Fruit fly (Drosophila melanogaster) whole organism, embryonic: ENCODE data around the gene Pex1.

ENCODE experiments used
- Aef1 ChIP-seq: fragments of 200-800 bp; sonication (Bioruptor generic); IDR thresholded peaks from 3 replicates; pipeline ENCODE4 v1.3.6; 2022; ENCODE audit warnings: missing biosample characterization, missing genetic modification characterization
- B-H1 ChIP-seq: fragments of 200-800 bp; sonication (Bioruptor generic); IDR thresholded peaks from 3 replicates; pipeline ENCODE4 v1.3.6; 2022; ENCODE audit warnings: missing biosample characterization, missing genetic modification characterization
- CG10267 ChIP-seq: fragments of 200-800 bp; sonication (Bioruptor generic); optimal IDR thresholded peaks from 2 replicates; lab custom pipeline; 2018; ENCODE audit warnings: missing biosample characterization, mild to moderate bottlenecking, missing genetic modification characterization, moderate library complexity
- CG10543 ChIP-seq: fragments of 200-800 bp; sonication (Bioruptor generic); optimal IDR thresholded peaks from 3 replicates; lab custom pipeline; 2017; ENCODE audit warnings: missing biosample characterization, mild to moderate bottlenecking, missing genetic modification characterization, moderate library complexity
- CG10654 ChIP-seq: fragments of 200-800 bp; sonication (Bioruptor generic); optimal IDR thresholded peaks from 2 replicates; lab custom pipeline; 2016; ENCODE audit warnings: missing biosample characterization, missing genetic modification characterization
- CG11456 ChIP-seq: fragments of 200-800 bp; sonication (Bioruptor generic); IDR thresholded peaks from 3 replicates; pipeline ENCODE4 v1.3.6; 2022; ENCODE audit warnings: missing biosample characterization, missing genetic modification characterization
- CG12391 ChIP-seq: fragments of 200-800 bp; sonication (Bioruptor generic); optimal IDR thresholded peaks from 3 replicates; lab custom pipeline; 2018; ENCODE audit warnings: missing biosample characterization, mild to moderate bottlenecking, missing genetic modification characterization, moderate library complexity
- CG13287 ChIP-seq: fragments of 200-800 bp; sonication (Bioruptor generic); IDR thresholded peaks from 2 replicates; pipeline ENCODE4 v1.3.6; 2022; ENCODE audit warnings: missing biosample characterization, missing genetic modification characterization; ENCODE audit not compliant: partially characterized antibody
- CG15479 ChIP-seq: fragments of 200-800 bp; sonication (Bioruptor generic); optimal IDR thresholded peaks from 3 replicates; lab custom pipeline; 2019; ENCODE audit warnings: missing biosample characterization, mild to moderate bottlenecking, missing genetic modification characterization, moderate library complexity
- CG30403 ChIP-seq: fragments of 200-800 bp; sonication (Bioruptor generic); optimal IDR thresholded peaks from 3 replicates; lab custom pipeline; 2016; ENCODE audit warnings: missing biosample characterization, missing genetic modification characterization
- CG32532 ChIP-seq: fragments of 200-800 bp; sonication (Bioruptor generic); IDR thresholded peaks from 2 replicates; pipeline ENCODE4 v1.3.6; 2022; ENCODE audit warnings: missing biosample characterization, missing genetic modification characterization
- CG34224 ChIP-seq: fragments of 200-800 bp; sonication (Bioruptor generic); IDR thresholded peaks from 3 replicates; pipeline ENCODE4 v1.3.6; 2022; ENCODE audit warnings: missing biosample characterization, missing genetic modification characterization; ENCODE audit not compliant: partially characterized antibody
- CG3995 ChIP-seq: fragments of 200-800 bp; sonication (Bioruptor generic); optimal IDR thresholded peaks from 3 replicates; lab custom pipeline; 2016; ENCODE audit warnings: missing biosample characterization, missing genetic modification characterization
- CG42726 ChIP-seq: fragments of 200-800 bp; sonication (Bioruptor generic); IDR thresholded peaks from 2 replicates; pipeline ENCODE4 v1.3.6; 2022; ENCODE audit warnings: missing biosample characterization, missing genetic modification characterization; ENCODE audit not compliant: partially characterized antibody
- CG9876 ChIP-seq: fragments of 200-800 bp; sonication (Bioruptor generic); optimal IDR thresholded peaks from 2 replicates; lab custom pipeline; 2016; ENCODE audit warnings: missing biosample characterization, missing genetic modification characterization
- CoRest ChIP-seq: fragments of 200-800 bp; sonication (Bioruptor generic); optimal IDR thresholded peaks from 3 replicates; lab custom pipeline; 2018; ENCODE audit warnings: missing biosample characterization, mild to moderate bottlenecking, missing genetic modification characterization, moderate library complexity
- Dad ChIP-seq: fragments of 200-800 bp; sonication (Bioruptor generic); optimal IDR thresholded peaks from 3 replicates; lab custom pipeline; 2016; ENCODE audit warnings: missing biosample characterization, missing genetic modification characterization
- Dbx ChIP-seq: fragments of 200-800 bp; sonication (Bioruptor generic); IDR thresholded peaks from 3 replicates; pipeline ENCODE4 v1.3.6; 2022; ENCODE audit warnings: missing biosample characterization, missing genetic modification characterization
- Deaf1 ChIP-seq: fragments of 200-800 bp; optimal IDR thresholded peaks from 3 replicates; lab custom pipeline; 2019; ENCODE audit warnings: missing biosample characterization, mild to moderate bottlenecking, missing genetic modification characterization, moderate library complexity
- Dll ChIP-seq: fragments of 200-800 bp; sonication (Bioruptor generic); IDR thresholded peaks from 4 replicates; pipeline ENCODE4 v1.3.6; 2022; ENCODE audit warnings: missing biosample characterization, missing genetic modification characterization; ENCODE audit not compliant: partially characterized antibody
- H15 ChIP-seq: fragments of 200-800 bp; sonication (Bioruptor generic); IDR thresholded peaks from 3 replicates; pipeline ENCODE4 v1.3.6; 2022; ENCODE audit warnings: missing biosample characterization, missing genetic modification characterization
- HLH4C ChIP-seq: fragments of 200-800 bp; sonication (Bioruptor generic); IDR thresholded peaks from 3 replicates; pipeline ENCODE4 v1.3.6; 2022; ENCODE audit warnings: missing biosample characterization, missing genetic modification characterization; ENCODE audit not compliant: partially characterized antibody
- Jarid2 ChIP-seq: fragments of 200-800 bp; sonication (Bioruptor generic); optimal IDR thresholded peaks from 3 replicates; lab custom pipeline; 2017; ENCODE audit warnings: mild to moderate bottlenecking, missing biosample characterization, missing genetic modification reagents, missing genetic modification characterization
- Lhr ChIP-seq: fragments of 200-800 bp; sonication (Bioruptor generic); optimal IDR thresholded peaks from 3 replicates; lab custom pipeline; 2017; ENCODE audit warnings: mild to moderate bottlenecking, missing biosample characterization, missing genetic modification reagents, missing genetic modification characterization
- MESR4 ChIP-seq: fragments of 200-800 bp; sonication (Bioruptor generic); optimal IDR thresholded peaks from 2 replicates; lab custom pipeline; 2018; ENCODE audit warnings: missing biosample characterization, mild to moderate bottlenecking, missing genetic modification characterization, moderate library complexity
- Myb ChIP-seq: fragments of 200-800 bp; sonication (Bioruptor generic); optimal IDR thresholded peaks from 2 replicates; lab custom pipeline; 2016; ENCODE audit warnings: missing biosample characterization, missing genetic modification characterization
- Opbp ChIP-seq: fragments of 200-800 bp; sonication (Bioruptor generic); IDR thresholded peaks from 3 replicates; pipeline ENCODE4 v1.3.6; 2022; ENCODE audit warnings: missing biosample characterization, missing genetic modification characterization; ENCODE audit not compliant: partially characterized antibody
- Six4 ChIP-seq: fragments of 200-800 bp; sonication (Bioruptor generic); optimal IDR thresholded peaks from 2 replicates; lab custom pipeline; 2016; ENCODE audit warnings: missing biosample characterization, missing genetic modification characterization
- Xrp1 ChIP-seq: fragments of 200-800 bp; sonication (Bioruptor generic); IDR thresholded peaks from 2 replicates; pipeline ENCODE4 v1.3.6; 2022; ENCODE audit warnings: missing biosample characterization, missing genetic modification characterization
- YL-1 ChIP-seq: fragments of 200-800 bp; sonication (Bioruptor generic); optimal IDR thresholded peaks from 3 replicates; lab custom pipeline; 2017; ENCODE audit warnings: missing biosample characterization, mild to moderate bottlenecking, missing genetic modification characterization
- amos ChIP-seq: fragments of 200-800 bp; sonication (Bioruptor generic); IDR thresholded peaks from 2 replicates; pipeline ENCODE4 v1.3.6; 2022; ENCODE audit warnings: missing biosample characterization, missing genetic modification characterization; ENCODE audit not compliant: partially characterized antibody
- cad ChIP-seq: fragments of >200 bp; optimal IDR thresholded peaks from 2 replicates; lab custom pipeline; 2017; ENCODE audit warnings: missing biosample characterization, missing genetic modification characterization
- dpn ChIP-seq, 2 experiments: fragments of 200-800 bp; sonication (Bioruptor generic); optimal IDR thresholded peaks; 3 replicates each; lab custom pipeline; 2016; ENCODE audit warnings: missing biosample characterization in 2 of 2, missing genetic modification characterization in 2 of 2
- ems ChIP-seq: fragments of 200-800 bp; sonication (Bioruptor generic); optimal IDR thresholded peaks from 3 replicates; lab custom pipeline; 2016; ENCODE audit warnings: missing biosample characterization, missing genetic modification characterization
- esg ChIP-seq: fragments of 200-800 bp; sonication (Bioruptor generic); conservative IDR thresholded peaks from 2 replicates; pipeline ENCODE4 v1.3.6; 2022; ENCODE audit warnings: missing biosample characterization, missing genetic modification characterization
- hbn ChIP-seq: fragments of 200-800 bp; sonication (Bioruptor generic); IDR thresholded peaks from 2 replicates; pipeline ENCODE4 v1.3.6; 2022; ENCODE audit warnings: missing biosample characterization, missing genetic modification characterization; ENCODE audit not compliant: partially characterized antibody
- insv ChIP-seq, 2 experiments: fragments of 200-800 bp; sonication (Bioruptor generic); optimal IDR thresholded peaks; 3 replicates each; lab custom pipeline; 2016 to 2018; ENCODE audit warnings: missing biosample characterization in 2 of 2, missing genetic modification characterization in 2 of 2
- inv ChIP-seq: fragments of 200-800 bp; sonication (Bioruptor generic); IDR thresholded peaks from 2 replicates; pipeline ENCODE4 v1.3.6; 2022; ENCODE audit warnings: missing biosample characterization, missing genetic modification characterization; ENCODE audit not compliant: partially characterized antibody
- ken ChIP-seq: fragments of 200-800 bp; sonication (Bioruptor generic); IDR thresholded peaks from 3 replicates; pipeline ENCODE4 v1.3.6; 2022; ENCODE audit warnings: missing biosample characterization, missing genetic modification characterization
- knrl ChIP-seq: fragments of 200-800 bp; sonication (Bioruptor generic); IDR thresholded peaks from 3 replicates; pipeline ENCODE4 v1.3.6; 2022; ENCODE audit warnings: missing biosample characterization, missing genetic modification characterization; ENCODE audit not compliant: partially characterized antibody
- lilli ChIP-seq: fragments of 200-800 bp; sonication (Bioruptor generic); optimal IDR thresholded peaks from 3 replicates; lab custom pipeline; 2016; ENCODE audit warnings: missing biosample characterization, missing genetic modification characterization
- mam ChIP-seq: fragments of 200-800 bp; sonication (Bioruptor generic); optimal IDR thresholded peaks from 3 replicates; lab custom pipeline; 2016; ENCODE audit warnings: missing biosample characterization, missing genetic modification characterization
- rib ChIP-seq: fragments of 200-800 bp; sonication (Bioruptor generic); IDR thresholded peaks from 2 replicates; pipeline ENCODE4 v1.3.6; 2022; ENCODE audit warnings: missing biosample characterization, missing genetic modification characterization
- row ChIP-seq: fragments of 200-800 bp; sonication (Bioruptor generic); IDR thresholded peaks from 3 replicates; pipeline ENCODE4 v1.3.6; 2022; ENCODE audit warnings: missing biosample characterization, missing genetic modification characterization
- sd ChIP-seq: fragments of 200-800 bp; sonication (Bioruptor generic); optimal IDR thresholded peaks from 3 replicates; lab custom pipeline; 2018; ENCODE audit warnings: missing biosample characterization, mild to moderate bottlenecking, missing genetic modification characterization, moderate library complexity
- stc ChIP-seq: fragments of 200-800 bp; sonication (Bioruptor generic); IDR thresholded peaks from 2 replicates; pipeline ENCODE4 v1.3.6; 2022; ENCODE audit warnings: missing biosample characterization, missing genetic modification characterization
- sug ChIP-seq: fragments of 200-800 bp; optimal IDR thresholded peaks from 2 replicates; lab custom pipeline; 2019; ENCODE audit warnings: missing biosample characterization, mild to moderate bottlenecking, missing genetic modification characterization, moderate library complexity
- tll ChIP-seq, 2 experiments: fragments of 200-800 bp in 1 of 2; fragments of >200 bp in 1 of 2; sonication (Bioruptor generic) in 1 of 2; optimal IDR thresholded peaks; 2 replicates each; lab custom pipeline; 2017 to 2019; ENCODE audit warnings: missing biosample characterization in 2 of 2, missing genetic modification characterization in 2 of 2, mild to moderate bottlenecking in 1 of 2, moderate library complexity in 1 of 2
- zen2 ChIP-seq: fragments of 200-800 bp; sonication (Bioruptor generic); IDR thresholded peaks from 3 replicates; pipeline ENCODE4 v1.3.6; 2022; ENCODE audit warnings: missing biosample characterization, missing genetic modification characterization; ENCODE audit not compliant: partially characterized antibody

Gene Pex1

DNA sequence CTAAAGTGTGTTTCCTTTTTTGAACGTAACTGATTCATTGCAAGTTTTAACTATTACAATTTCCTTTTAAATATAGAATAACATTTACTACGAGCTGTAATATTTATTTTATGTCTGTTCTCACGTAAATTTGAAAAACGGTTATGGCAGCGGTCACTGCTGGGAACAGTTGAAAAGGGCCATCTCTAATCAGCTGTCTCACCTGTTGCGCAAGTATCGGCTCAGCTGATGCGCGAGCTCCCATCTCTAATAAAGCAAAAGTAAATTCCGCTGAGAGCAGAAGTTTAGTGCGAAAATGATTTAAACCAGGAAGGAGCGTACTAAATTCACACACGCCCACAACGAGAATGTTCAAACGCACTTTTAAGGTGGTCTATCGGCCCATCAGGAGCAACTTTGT is at the start of gene Pex1 (continued):
- TF ChIP-seq ems (GFP tag; lab: Kevin White, UChicago): no peak
- TF ChIP-seq tll (GFP tag; optimal IDR thresholded peaks at IDR 0.05; lab: Kevin White, UChicago): no peak
- TF ChIP-seq Dll: peak; percentile 86
- peak; percentile 58 for TF ChIP-seq rib (GFP tag; lab: Robert Waterston, UW)
- TF ChIP-seq B-H1 (GFP tag; lab: Robert Waterston, UW): no peak
- TF ChIP-seq HLH4C (GFP tag; lab: Robert Waterston, UW): peak; percentile 74; the same call in 2 of the 3 replicates
- peak; percentile 43 for TF ChIP-seq MESR4 (GFP tag; lab: Kevin White, UChicago)
- TF ChIP-seq knrl (GFP tag; lab: Robert Waterston, UW): peak; percentile 78
- TF ChIP-seq stc (GFP tag; lab: Robert Waterston, UW): peak; percentile 34; the same call in 1 of the 2 replicates
- peak; percentile 10 for TF ChIP-seq Six4 (GFP tag; lab: Kevin White, UChicago)
- TF ChIP-seq CG9876 (GFP tag; lab: Kevin White, UChicago): no peak
- no peak for TF ChIP-seq Aef1
- TF ChIP-seq YL-1 (GFP tag; lab: Kevin White, UChicago): peak; percentile 54
- TF ChIP-seq esg (GFP tag; lab: Robert Waterston, UW): no peak
- TF ChIP-seq row (GFP tag; lab: Robert Waterston, UW): peak; percentile 54; the same call in 1 of the 3 replicates
- peak in 1 of 2 experiments; percentile 43 for TF ChIP-seq insv (GFP tag; optimal IDR thresholded peaks at IDR 0.05; lab: Kevin White, UChicago)
- peak; percentile 50 for TF ChIP-seq CG10267 (tag; lab: Kevin White, UChicago)
- TF ChIP-seq dpn (GFP tag; optimal IDR thresholded peaks at IDR 0.05; lab: Kevin White, UChicago): peak in 1 of 2 experiments; percentile 12
- peak; percentile 92 for TF ChIP-seq Opbp (GFP tag; lab: Robert Waterston, UW)
- peak; percentile 69 for TF ChIP-seq zen2 (GFP tag; lab: Robert Waterston, UW)
- TF ChIP-seq CG30403 (GFP tag; lab: Kevin White, UChicago): peak; percentile 13
- TF ChIP-seq CG15479 (GFP tag; lab: Kevin White, UChicago): peak; percentile 29
- peak; percentile 58; the same call in 1 of the 2 replicates for TF ChIP-seq CG32532 (GFP tag; lab: Robert Waterston, UW)
- peak; percentile 30 for TF ChIP-seq CG12391
- peak; percentile 45 for TF ChIP-seq Jarid2 (GFP tag; lab: Kevin White, UChicago)
- no peak for TF ChIP-seq cad (GFP tag; lab: Kevin White, UChicago)
- TF ChIP-seq CG34224 (GFP tag; lab: Robert Waterston, UW): peak; percentile 94
- no peak for TF ChIP-seq sug (tag; lab: Kevin White, UChicago)
- peak; percentile 20 for TF ChIP-seq mam (GFP tag; lab: Kevin White, UChicago)
- TF ChIP-seq CG13287 (GFP tag; lab: Robert Waterston, UW): peak; percentile 90
- peak; percentile 70; the same call in 1 of the 2 replicates for TF ChIP-seq CG42726 (GFP tag; lab: Robert Waterston, UW)
- TF ChIP-seq ken (GFP tag; lab: Robert Waterston, UW): peak; percentile 47; the same call in 1 of the 3 replicates
- no peak for TF ChIP-seq CG10543 (GFP tag; lab: Kevin White, UChicago)
- no peak; the same call in 1 of the 2 replicates for TF ChIP-seq Xrp1
- peak; percentile 58; the same call in 2 of the 3 replicates for TF ChIP-seq Dbx (GFP tag; lab: Robert Waterston, UW)
- peak; percentile 0 for TF ChIP-seq CG10654 (GFP tag; lab: Kevin White, UChicago)
- TF ChIP-seq Myb (GFP tag; lab: Kevin White, UChicago): peak; percentile 94
- peak; percentile 17 for TF ChIP-seq Lhr (GFP tag; lab: Kevin White, UChicago)
- peak; percentile 91 for TF ChIP-seq CG3995
- TF ChIP-seq CG11456 (GFP tag; lab: Robert Waterston, UW): 0 out of 3 replicates have a peak, but pooled peaks have one; percentile 60
- TF ChIP-seq CoRest (tag; lab: Kevin White, UChicago): no peak
- peak; percentile 21 for TF ChIP-seq lilli (GFP tag; lab: Kevin White, UChicago)
- no peak for TF ChIP-seq Dad
- TF ChIP-seq H15 (GFP tag; lab: Robert Waterston, UW): no peak; the same call in 2 of the 3 replicates
- peak; percentile 66 for TF ChIP-seq inv (GFP tag; lab: Robert Waterston, UW)
- peak; percentile 89 for TF ChIP-seq amos (GFP tag; lab: Robert Waterston, UW)
- peak; percentile 70 for TF ChIP-seq hbn
- peak; percentile 86 for TF ChIP-seq sd (tag; lab: Kevin White, UChicago)
- no peak for TF ChIP-seq Deaf1
